Worm (Caenorhabditis elegans) whole organism, L1 larva: ENCODE results near the gene F59A1.11.

Source experiments
- lin-13 ChIP-seq: fragments of 150-350 bp; optimal IDR thresholded peaks from 2 replicates; lab custom pipeline; 2014; ENCODE audit warnings: missing biosample characterization, missing genetic modification reagents, missing genetic modification characterization
- lin-15B ChIP-seq: fragments of 150-350 bp; sonication (generic microtip); optimal IDR thresholded peaks from 3 replicates; lab custom pipeline; 2014; ENCODE audit warnings: missing biosample characterization, missing genetic modification characterization
- pqm-1 ChIP-seq: sonication (generic microtip); optimal IDR thresholded peaks from 3 replicates; lab custom pipeline; 2017; ENCODE audit warnings: missing biosample characterization, missing genetic modification characterization
- swsn-7 ChIP-seq: sonication (generic microtip); optimal IDR thresholded peaks from 2 replicates; lab custom pipeline; 2016; ENCODE audit warnings: missing genetic modification characterization, missing compliant biosample characterization
- tbx-2 ChIP-seq: sonication (generic microtip); optimal IDR thresholded peaks from 2 replicates; lab custom pipeline; 2016; ENCODE audit warnings: missing genetic modification characterization, missing compliant biosample characterization
- unc-86 ChIP-seq: sonication (generic microtip); optimal IDR thresholded peaks from 2 replicates; lab custom pipeline; 2016; ENCODE audit warnings: missing genetic modification characterization, missing compliant biosample characterization
- ztf-4 ChIP-seq: fragments of 150-350 bp; optimal IDR thresholded peaks from 2 replicates; lab custom pipeline; 2014; ENCODE audit warnings: missing biosample characterization, missing genetic modification characterization

DNA sequence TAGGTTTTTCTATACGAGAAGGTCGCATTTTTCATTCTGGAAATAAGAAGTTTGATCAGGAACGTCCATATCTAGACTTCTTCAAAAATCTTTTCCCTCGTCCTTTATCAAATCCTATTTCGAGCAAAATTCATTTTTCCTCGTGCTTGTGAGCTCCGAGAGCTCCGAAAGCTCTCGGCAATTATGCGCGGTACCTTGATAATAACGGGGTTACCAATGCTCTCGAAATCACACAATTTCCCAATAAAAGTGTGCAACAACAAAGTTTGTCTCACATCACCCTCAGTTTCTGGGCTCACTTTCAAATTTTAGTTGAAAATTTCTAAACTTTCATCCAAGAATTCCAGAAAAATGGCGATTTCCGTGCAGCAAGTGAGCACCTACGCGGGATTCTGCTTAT lies 2.7 kb upstream of the F59A1.11 start, which contains the start of gene str-89:
- TF ChIP-seq tbx-2, result no peak
- no peak for TF ChIP-seq lin-13
- no peak for TF ChIP-seq unc-86 (tag; lab: Kevin White, UChicago)
- TF ChIP-seq swsn-7 (tag; lab: Kevin White, UChicago), result no peak
- TF ChIP-seq lin-15B (tag; lab: Kevin White, UChicago), result no peak
- no peak for TF ChIP-seq ztf-4 (tag; lab: Kevin White, UChicago)
- no peak for TF ChIP-seq pqm-1
